Fruit fly (Drosophila melanogaster) whole organism, embryonic: ENCODE results near the gene CG32447.

Experiments used
- CG12769 ChIP-seq: fragments of 200-800 bp; sonication (Bioruptor generic); optimal IDR thresholded peaks from 2 replicates; lab custom pipeline; 2019; ENCODE audit warnings: missing biosample characterization, mild to moderate bottlenecking, missing genetic modification characterization, moderate library complexity
- CG6272 ChIP-seq: fragments of 200-800 bp; sonication (Bioruptor generic); IDR thresholded peaks from 2 replicates; pipeline ENCODE4 v1.3.6; 2022; ENCODE audit warnings: missing biosample characterization, missing genetic modification characterization
- CG8359 ChIP-seq: fragments of 200-800 bp; sonication (Bioruptor generic); optimal IDR thresholded peaks from 2 replicates; lab custom pipeline; 2017; ENCODE audit warnings: missing biosample characterization, mild to moderate bottlenecking, missing genetic modification characterization, borderline replicate concordance
- CG9876 ChIP-seq: fragments of 200-800 bp; sonication (Bioruptor generic); optimal IDR thresholded peaks from 2 replicates; lab custom pipeline; 2016; ENCODE audit warnings: missing biosample characterization, missing genetic modification characterization
- esg ChIP-seq: fragments of 200-800 bp; sonication (Bioruptor generic); conservative IDR thresholded peaks from 2 replicates; pipeline ENCODE4 v1.3.6; 2022; ENCODE audit warnings: missing biosample characterization, missing genetic modification characterization

DNA sequence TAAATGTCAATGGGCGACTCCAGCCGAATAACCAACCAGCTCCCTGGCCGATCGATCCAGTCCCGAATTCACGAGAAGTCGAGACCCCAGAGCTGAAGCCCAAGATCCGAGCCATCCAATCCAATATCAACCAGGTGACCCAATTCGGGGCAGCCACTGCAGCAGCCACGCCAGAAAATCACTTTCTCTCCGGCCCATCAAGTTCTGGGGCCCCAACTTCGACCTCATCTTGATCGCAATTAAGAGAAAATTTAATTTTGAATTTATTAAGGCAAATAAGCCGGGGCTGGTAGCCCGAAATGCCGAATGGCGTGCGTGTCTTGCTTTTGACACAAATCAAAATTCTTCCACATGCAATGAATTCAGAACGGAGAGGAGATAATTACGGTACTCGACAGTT is 58.3 kb downstream of the CG32447 start:
- no peak for TF ChIP-seq CG12769 (tag; lab: Kevin White, UChicago)
- no peak for TF ChIP-seq CG9876 (GFP tag; lab: Kevin White, UChicago)
- no peak for TF ChIP-seq esg (GFP tag; lab: Robert Waterston, UW)
- TF ChIP-seq CG6272 (GFP tag; lab: Robert Waterston, UW) = no peak
- no peak for TF ChIP-seq CG8359 (GFP tag; lab: Kevin White, UChicago)
